Fruit fly (Drosophila melanogaster) whole organism, embryonic: ENCODE data around the gene CG6066.

Experiments used
- Antp ChIP-seq: fragments of 200-800 bp; sonication (Bioruptor generic); optimal IDR thresholded peaks from 3 replicates; lab custom pipeline; 2016; ENCODE audit warnings: missing biosample characterization, missing genetic modification characterization
- Awh ChIP-seq: fragments of 200-800 bp; sonication (Bioruptor generic); IDR thresholded peaks from 2 replicates; pipeline ENCODE4, ENCODE4 v1.3.6; 2022; ENCODE audit warnings: missing biosample characterization, missing genetic modification characterization
- Bdp1 ChIP-seq: fragments of 200-800 bp; sonication (Bioruptor generic); optimal IDR thresholded peaks from 3 replicates; lab custom pipeline; 2016; ENCODE audit warnings: missing biosample characterization, missing genetic modification characterization
- CG11093 ChIP-seq: fragments of 200-800 bp; sonication (Bioruptor generic); IDR thresholded peaks from 3 replicates; pipeline ENCODE4 v1.3.6; 2022; ENCODE audit warnings: missing biosample characterization, missing genetic modification characterization
- CG12155 ChIP-seq: fragments of 200-800 bp; sonication (Bioruptor generic); optimal IDR thresholded peaks from 3 replicates; lab custom pipeline; 2016; ENCODE audit warnings: missing biosample characterization, missing genetic modification characterization
- CG12219 ChIP-seq: fragments of 200-800 bp; sonication (Bioruptor generic); optimal IDR thresholded peaks from 3 replicates; lab custom pipeline; 2018; ENCODE audit warnings: missing biosample characterization, mild to moderate bottlenecking, missing genetic modification characterization
- CG12659 ChIP-seq: fragments of 200-800 bp; sonication (Bioruptor generic); optimal IDR thresholded peaks from 3 replicates; lab custom pipeline; 2017; ENCODE audit warnings: mild to moderate bottlenecking, missing biosample characterization, missing genetic modification reagents, missing genetic modification characterization
- CG16813 ChIP-seq: fragments of 200-800 bp; sonication (Bioruptor generic); IDR thresholded peaks from 3 replicates; pipeline ENCODE4 v1.3.6; 2022; ENCODE audit warnings: missing biosample characterization, missing genetic modification characterization; ENCODE audit not compliant: partially characterized antibody
- CG17186 ChIP-seq: fragments of 200-800 bp; sonication (Bioruptor generic); optimal IDR thresholded peaks from 3 replicates; lab custom pipeline; 2017; ENCODE audit warnings: missing biosample characterization, missing genetic modification reagents, missing genetic modification characterization
- CG17568 ChIP-seq: fragments of 200-800 bp; sonication (Bioruptor generic); optimal IDR thresholded peaks from 2 replicates; lab custom pipeline; 2018; ENCODE audit warnings: missing biosample characterization, mild to moderate bottlenecking, missing genetic modification characterization, moderate library complexity
- CG2712 ChIP-seq: fragments of 200-800 bp; optimal IDR thresholded peaks from 3 replicates; lab custom pipeline; 2019; ENCODE audit warnings: missing biosample characterization, mild to moderate bottlenecking, missing genetic modification characterization, moderate library complexity
- CG31388 ChIP-seq: fragments of 200-800 bp; sonication (Bioruptor generic); optimal IDR thresholded peaks from 2 replicates; lab custom pipeline; 2016; ENCODE audit warnings: missing biosample characterization, missing genetic modification characterization
- CG42726 ChIP-seq: fragments of 200-800 bp; sonication (Bioruptor generic); IDR thresholded peaks from 2 replicates; pipeline ENCODE4 v1.3.6; 2022; ENCODE audit warnings: missing biosample characterization, missing genetic modification characterization; ENCODE audit not compliant: partially characterized antibody
- CG4424 ChIP-seq: fragments of 200-800 bp; sonication (Bioruptor generic); optimal IDR thresholded peaks from 3 replicates; lab custom pipeline; 2016; ENCODE audit warnings: missing biosample characterization, missing genetic modification characterization
- CG4730 ChIP-seq: fragments of 200-800 bp; sonication (Bioruptor generic); IDR thresholded peaks from 2 replicates; pipeline ENCODE4 v1.3.6; 2022; ENCODE audit warnings: missing biosample characterization, missing genetic modification characterization
- CG6175 ChIP-seq: fragments of 200-800 bp; sonication (Bioruptor generic); IDR thresholded peaks from 3 replicates; pipeline ENCODE4 v1.3.6; 2022; ENCODE audit warnings: missing biosample characterization, missing genetic modification characterization
- CG7271 ChIP-seq: fragments of 200-800 bp; sonication (Bioruptor generic); optimal IDR thresholded peaks from 2 replicates; lab custom pipeline; 2018; ENCODE audit warnings: missing biosample characterization, mild to moderate bottlenecking, missing genetic modification characterization, moderate library complexity
- CG7357 ChIP-seq: fragments of 200-800 bp; sonication (Bioruptor generic); IDR thresholded peaks from 3 replicates; pipeline ENCODE4 v1.3.6; 2022; ENCODE audit warnings: missing biosample characterization, missing genetic modification characterization
- CG7556 ChIP-seq: fragments of 200-800 bp; sonication (Bioruptor generic); optimal IDR thresholded peaks from 2 replicates; lab custom pipeline; 2017; ENCODE audit warnings: missing biosample characterization, mild to moderate bottlenecking, missing genetic modification characterization
- CG7928 ChIP-seq: fragments of 200-800 bp; sonication (Bioruptor generic); optimal IDR thresholded peaks from 2 replicates; lab custom pipeline; 2017; ENCODE audit warnings: missing biosample characterization, mild to moderate bottlenecking, missing genetic modification characterization
- CG8281 ChIP-seq: fragments of 200-800 bp; sonication (Bioruptor generic); optimal IDR thresholded peaks from 2 replicates; lab custom pipeline; 2018; ENCODE audit warnings: missing biosample characterization, mild to moderate bottlenecking, missing genetic modification characterization, moderate library complexity
- CrebB ChIP-seq: fragments of 200-800 bp; sonication (Bioruptor generic); optimal IDR thresholded peaks from 3 replicates; lab custom pipeline; 2018; ENCODE audit warnings: missing biosample characterization, mild to moderate bottlenecking, missing genetic modification characterization
- Dll ChIP-seq: fragments of 200-800 bp; sonication (Bioruptor generic); IDR thresholded peaks from 4 replicates; pipeline ENCODE4 v1.3.6; 2022; ENCODE audit warnings: missing biosample characterization, missing genetic modification characterization; ENCODE audit not compliant: partially characterized antibody
- Dp ChIP-seq: fragments of 200-800 bp; sonication (Bioruptor generic); optimal IDR thresholded peaks from 2 replicates; lab custom pipeline; 2018; ENCODE audit warnings: missing biosample characterization, mild to moderate bottlenecking, missing genetic modification characterization, moderate library complexity
- HLH4C ChIP-seq: fragments of 200-800 bp; sonication (Bioruptor generic); IDR thresholded peaks from 3 replicates; pipeline ENCODE4 v1.3.6; 2022; ENCODE audit warnings: missing biosample characterization, missing genetic modification characterization; ENCODE audit not compliant: partially characterized antibody
- Rfx ChIP-seq: fragments of 200-800 bp; sonication (Bioruptor generic); IDR thresholded peaks from 2 replicates; pipeline ENCODE4 v1.3.6; 2022; ENCODE audit warnings: missing biosample characterization, missing genetic modification characterization
- Sox102F ChIP-seq: fragments of 200-800 bp; sonication (Bioruptor generic); optimal IDR thresholded peaks from 2 replicates; lab custom pipeline; 2018; ENCODE audit warnings: missing biosample characterization, mild to moderate bottlenecking, missing genetic modification characterization, moderate library complexity
- Ssrp ChIP-seq: fragments of 200-800 bp; sonication (Bioruptor generic); optimal IDR thresholded peaks from 2 replicates; lab custom pipeline; 2018; ENCODE audit warnings: missing biosample characterization, mild to moderate bottlenecking, missing genetic modification characterization, moderate library complexity
- ab ChIP-seq: fragments of 200-800 bp; sonication (Bioruptor generic); optimal IDR thresholded peaks from 2 replicates; lab custom pipeline; 2016; ENCODE audit warnings: missing biosample characterization, missing genetic modification characterization
- az2 ChIP-seq: fragments of 200-800 bp; sonication (Bioruptor generic); optimal IDR thresholded peaks from 3 replicates; lab custom pipeline; 2016; ENCODE audit warnings: missing biosample characterization, missing genetic modification characterization
- cad ChIP-seq: fragments of >200 bp; optimal IDR thresholded peaks from 2 replicates; lab custom pipeline; 2017; ENCODE audit warnings: missing biosample characterization, missing genetic modification characterization
- dati ChIP-seq: fragments of 200-800 bp; sonication (Bioruptor generic); IDR thresholded peaks from 2 replicates; pipeline ENCODE4 v1.3.6; 2022; ENCODE audit warnings: missing biosample characterization, missing genetic modification characterization
- fru ChIP-seq: fragments of >200 bp; optimal IDR thresholded peaks from 2 replicates; lab custom pipeline; 2017
- fu2 ChIP-seq: fragments of 200-800 bp; sonication (Bioruptor generic); optimal IDR thresholded peaks from 2 replicates; lab custom pipeline; 2016; ENCODE audit warnings: missing biosample characterization, missing genetic modification characterization
- gem ChIP-seq: fragments of 200-800 bp; sonication (Bioruptor generic); optimal IDR thresholded peaks from 2 replicates; lab custom pipeline; 2019; ENCODE audit warnings: missing biosample characterization, mild to moderate bottlenecking, missing genetic modification characterization, moderate library complexity
- gfzf ChIP-seq: fragments of 200-800 bp; sonication (Bioruptor generic); optimal IDR thresholded peaks from 2 replicates; lab custom pipeline; 2016; ENCODE audit warnings: missing biosample characterization, mild to moderate bottlenecking, missing genetic modification characterization, moderate library complexity
- gro ChIP-seq: fragments of 200-800 bp; sonication (Bioruptor generic); optimal IDR thresholded peaks from 2 replicates; lab custom pipeline; 2016; ENCODE audit warnings: missing biosample characterization, missing genetic modification characterization
- gsb ChIP-seq: fragments of 200-800 bp; sonication (Bioruptor generic); IDR thresholded peaks from 2 replicates; pipeline ENCODE4 v1.3.6; 2022; ENCODE audit warnings: missing biosample characterization, missing genetic modification characterization
- inv ChIP-seq: fragments of 200-800 bp; sonication (Bioruptor generic); IDR thresholded peaks from 2 replicates; pipeline ENCODE4 v1.3.6; 2022; ENCODE audit warnings: missing biosample characterization, missing genetic modification characterization; ENCODE audit not compliant: partially characterized antibody
- ken ChIP-seq: fragments of 200-800 bp; sonication (Bioruptor generic); IDR thresholded peaks from 3 replicates; pipeline ENCODE4 v1.3.6; 2022; ENCODE audit warnings: missing biosample characterization, missing genetic modification characterization
- mirr ChIP-seq: fragments of 200-800 bp; sonication (Bioruptor generic); optimal IDR thresholded peaks from 3 replicates; lab custom pipeline; 2018; ENCODE audit warnings: missing biosample characterization, mild to moderate bottlenecking, missing genetic modification characterization
- pb ChIP-seq: fragments of 200-800 bp; sonication (Bioruptor generic); optimal IDR thresholded peaks from 3 replicates; lab custom pipeline; 2016; ENCODE audit warnings: missing biosample characterization, missing genetic modification characterization
- peb ChIP-seq: fragments of 200-800 bp; sonication (Bioruptor generic); IDR thresholded peaks from 2 replicates; pipeline ENCODE4 v1.3.6; 2022; ENCODE audit warnings: missing biosample characterization, missing genetic modification characterization
- pum ChIP-seq: fragments of 200-800 bp; sonication (Bioruptor generic); optimal IDR thresholded peaks from 2 replicates; lab custom pipeline; 2016; ENCODE audit warnings: missing biosample characterization, missing genetic modification characterization
- sisA ChIP-seq: fragments of 200-800 bp; sonication (Bioruptor generic); IDR thresholded peaks from 2 replicates; pipeline ENCODE4 v1.3.6; 2022; ENCODE audit warnings: missing biosample characterization, missing genetic modification characterization
- slbo ChIP-seq: fragments of 200-800 bp; sonication (Bioruptor generic); IDR thresholded peaks from 2 replicates; pipeline ENCODE4 v1.3.6; 2022; ENCODE audit warnings: missing biosample characterization, missing genetic modification characterization
- sna ChIP-seq: fragments of 200-800 bp; sonication (Bioruptor generic); IDR thresholded peaks from 2 replicates; pipeline ENCODE4 v1.3.6; 2022; ENCODE audit warnings: missing biosample characterization, missing genetic modification characterization; ENCODE audit not compliant: partially characterized antibody
- stc ChIP-seq: fragments of 200-800 bp; sonication (Bioruptor generic); IDR thresholded peaks from 2 replicates; pipeline ENCODE4 v1.3.6; 2022; ENCODE audit warnings: missing biosample characterization, missing genetic modification characterization
- unpg ChIP-seq: fragments of 200-800 bp; sonication (Bioruptor generic); optimal IDR thresholded peaks from 3 replicates; lab custom pipeline; 2018; ENCODE audit warnings: missing biosample characterization, mild to moderate bottlenecking, missing genetic modification characterization, moderate library complexity
- zen ChIP-seq: fragments of 200-800 bp; sonication (Bioruptor generic); optimal IDR thresholded peaks from 3 replicates; lab custom pipeline; 2018; ENCODE audit warnings: missing biosample characterization, mild to moderate bottlenecking, missing genetic modification characterization, moderate library complexity

The CG6066 gene

dm6 chr3R:27150685-27151515, 34.4 kb upstream of the CG6066 start, which contains the start of gene CG6051 (continued):
- no peak for TF ChIP-seq sna (GFP tag; lab: Robert Waterston, UW)
- no peak for TF ChIP-seq CG12219 (GFP tag; lab: Kevin White, UChicago)
- peak; percentile 46 for TF ChIP-seq mirr (GFP tag; lab: Kevin White, UChicago)
- no peak for TF ChIP-seq CG16813 (GFP tag; lab: Robert Waterston, UW)
- peak; percentile 57 for TF ChIP-seq pum (GFP tag; lab: Kevin White, UChicago)
- TF ChIP-seq CG8281 (tag; lab: Kevin White, UChicago), result peak; percentile 55
- no peak for TF ChIP-seq Dp
- TF ChIP-seq HLH4C, result no peak
- peak; percentile 57 for TF ChIP-seq Sox102F
- no peak for TF ChIP-seq inv
- TF ChIP-seq CG31388 (GFP tag; lab: Kevin White, UChicago), result no peak
- no peak for TF ChIP-seq Rfx (GFP tag; lab: Robert Waterston, UW)
- peak; percentile 33 for TF ChIP-seq CG7556 (GFP tag; lab: Kevin White, UChicago)
- TF ChIP-seq CG2712 (tag; lab: Kevin White, UChicago), result peak; percentile 73
- TF ChIP-seq ab (GFP tag; lab: Kevin White, UChicago), result no peak
- peak; percentile 51 for TF ChIP-seq az2 (GFP tag; lab: Kevin White, UChicago)
- TF ChIP-seq Antp (GFP tag; lab: Kevin White, UChicago), result peak; percentile 52
- TF ChIP-seq CG42726, result no peak
- TF ChIP-seq slbo, result no peak
- no peak for TF ChIP-seq peb (GFP tag; lab: Robert Waterston, UW)
- TF ChIP-seq CG4424 (GFP tag; lab: Kevin White, UChicago), result peak; percentile 57
- TF ChIP-seq gfzf, result peak; percentile 79
- no peak for TF ChIP-seq fru (lab: Kevin White, UChicago)
- TF ChIP-seq unpg, result peak; percentile 51
- peak; percentile 66 for TF ChIP-seq gro
- TF ChIP-seq gem, result peak; percentile 77
- TF ChIP-seq CG17568 (GFP tag; lab: Kevin White, UChicago), result no peak
- TF ChIP-seq CG12659 (GFP tag; lab: Kevin White, UChicago), result peak; percentile 65
- peak; percentile 21; the same call in 1 of the 3 replicates for TF ChIP-seq CG11093 (GFP tag; lab: Robert Waterston, UW)
- TF ChIP-seq fu2 (GFP tag; lab: Kevin White, UChicago), result peak; percentile 46
- TF ChIP-seq CG17186 (GFP tag; lab: Kevin White, UChicago), result no peak
- no peak for TF ChIP-seq CG6175 (GFP tag; lab: Robert Waterston, UW)
- peak; percentile 14 for TF ChIP-seq CG7271 (tag; lab: Kevin White, UChicago)
- TF ChIP-seq CrebB (tag; lab: Kevin White, UChicago), result peak; percentile 30
- peak; percentile 63 for TF ChIP-seq zen (tag; lab: Kevin White, UChicago)
- TF ChIP-seq Awh, result no peak
- TF ChIP-seq CG12155 (GFP tag; lab: Kevin White, UChicago), result peak; percentile 41
- TF ChIP-seq Ssrp, result peak; percentile 53
- peak; percentile 11 for TF ChIP-seq pb (GFP tag; lab: Kevin White, UChicago)
- no peak for TF ChIP-seq stc (GFP tag; lab: Robert Waterston, UW)
- peak; percentile 97 for TF ChIP-seq CG7357 (GFP tag; lab: Robert Waterston, UW)
- no peak for TF ChIP-seq CG4730 (GFP tag; lab: Robert Waterston, UW)
- TF ChIP-seq ken, result no peak
- TF ChIP-seq dati (GFP tag; lab: Robert Waterston, UW), result no peak
- TF ChIP-seq cad, result no peak
- no peak for TF ChIP-seq gsb (GFP tag; lab: Robert Waterston, UW)
- no peak for TF ChIP-seq sisA (GFP tag; lab: Robert Waterston, UW)
- peak; percentile 35 for TF ChIP-seq CG7928
- no peak for TF ChIP-seq Dll (GFP tag; lab: Robert Waterston, UW)
- peak; percentile 31 for TF ChIP-seq Bdp1 (GFP tag; lab: Kevin White, UChicago)
